Fruit fly (Drosophila melanogaster) whole organism, prepupa: Measurements from ENCODE around the gene Tlk.

ENCODE experiments used
- Blimp-1 ChIP-seq: fragments of 200-800 bp; sonication (Bioruptor generic); optimal IDR thresholded peaks from 3 replicates; lab custom pipeline; 2017; ENCODE audit warnings: missing biosample characterization, missing genetic modification characterization, mild to moderate bottlenecking, moderate library complexity, missing genetic modification reagents
- CG10669 ChIP-seq: fragments of 200-800 bp; sonication (Bioruptor generic); optimal IDR thresholded peaks from 3 replicates; lab custom pipeline; 2018; ENCODE audit warnings: missing biosample characterization, mild to moderate bottlenecking, missing genetic modification characterization, moderate library complexity
- CG11762 ChIP-seq: fragments of 200-800 bp; sonication (Bioruptor generic); optimal IDR thresholded peaks from 3 replicates; lab custom pipeline; 2016; ENCODE audit warnings: missing biosample characterization, missing genetic modification characterization; ENCODE audit not compliant: insufficient read depth
- CG34406 ChIP-seq: fragments of 200-800 bp; sonication (Bioruptor generic); optimal IDR thresholded peaks from 3 replicates; lab custom pipeline; 2016; ENCODE audit warnings: missing biosample characterization, missing genetic modification characterization
- CG6276 ChIP-seq: fragments of 200-800 bp; sonication (Bioruptor generic); optimal IDR thresholded peaks from 2 replicates; lab custom pipeline; 2017; ENCODE audit warnings: missing biosample characterization, mild to moderate bottlenecking, missing genetic modification characterization
- Eip75B ChIP-seq: fragments of 200-800 bp; sonication (Bioruptor generic); optimal IDR thresholded peaks from 3 replicates; lab custom pipeline; 2016; ENCODE audit warnings: missing biosample characterization, missing genetic modification characterization
- Gug ChIP-seq: fragments of 200-800 bp; sonication (Bioruptor generic); IDR thresholded peaks from 2 replicates; pipeline ENCODE4 v1.3.6; 2022; ENCODE audit warnings: missing biosample characterization, missing genetic modification characterization
- acj6 ChIP-seq: fragments of 200-800 bp; sonication (Bioruptor generic); optimal IDR thresholded peaks from 3 replicates; lab custom pipeline; 2016; ENCODE audit warnings: missing biosample characterization, missing genetic modification characterization
- cyc ChIP-seq: fragments of 200-800 bp; sonication (Bioruptor generic); optimal IDR thresholded peaks from 3 replicates; lab custom pipeline; 2016; ENCODE audit warnings: missing biosample characterization, missing genetic modification characterization
- fd85E ChIP-seq: fragments of 200-800 bp; sonication (Bioruptor generic); optimal IDR thresholded peaks from 3 replicates; lab custom pipeline; 2016; ENCODE audit warnings: missing biosample characterization, missing genetic modification characterization
- fkh ChIP-seq: fragments of 200-800 bp; sonication (Bioruptor generic); optimal IDR thresholded peaks from 3 replicates; lab custom pipeline; 2017; ENCODE audit warnings: missing biosample characterization, mild to moderate bottlenecking, missing genetic modification characterization, moderate library complexity
- vri ChIP-seq: fragments of 200-800 bp; sonication (Bioruptor generic); optimal IDR thresholded peaks from 3 replicates; lab custom pipeline; 2016; ENCODE audit warnings: missing biosample characterization, mild to moderate bottlenecking, missing genetic modification characterization

DNA sequence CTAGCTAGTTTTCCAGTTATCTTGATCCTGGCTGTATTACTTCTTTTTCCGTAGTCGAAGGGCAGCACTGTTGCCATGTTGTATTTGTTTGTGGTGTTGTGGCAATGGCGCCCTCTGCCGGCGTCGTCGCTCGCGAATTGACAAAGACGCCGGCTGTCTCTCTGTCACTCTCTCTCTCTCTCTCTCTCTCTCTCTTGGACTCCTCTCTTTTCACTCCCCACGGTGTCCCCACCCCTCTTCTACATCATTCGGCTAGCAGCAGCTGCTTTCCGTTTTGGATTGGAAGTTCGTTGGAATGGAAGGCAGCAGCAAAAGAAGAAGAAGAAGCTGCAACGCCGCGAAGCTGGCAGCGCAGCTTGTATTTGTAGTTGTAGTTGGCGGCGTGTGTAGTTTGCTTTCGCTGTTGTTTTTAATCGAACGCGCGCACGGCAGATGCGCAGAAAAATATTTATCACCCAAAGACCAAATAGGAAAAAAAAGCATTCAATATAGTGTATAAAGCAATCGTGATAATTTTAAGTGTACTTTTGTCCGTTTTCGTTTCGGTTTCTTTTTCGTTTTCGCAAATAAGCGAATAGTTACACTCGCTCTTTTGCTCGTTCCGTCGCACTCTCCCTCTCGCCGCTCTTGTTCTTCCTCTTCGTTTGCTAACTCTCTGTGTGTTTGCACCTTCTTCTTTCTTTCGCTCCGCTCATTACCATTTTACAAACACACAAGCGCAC is 60.0 kb downstream of the Tlk start:
- TF ChIP-seq fkh (GFP tag; lab: Kevin White, UChicago) (peak; percentile 35), Eip75B (GFP tag; lab: Kevin White, UChicago) (peak; percentile 16), Blimp-1 (GFP tag; lab: Kevin White, UChicago) (no peak), vri (GFP tag; lab: Kevin White, UChicago) (peak; percentile 21), CG6276 (GFP tag; lab: Kevin White, UChicago) (peak; percentile 62), Gug (peak; percentile 24; the same call in 1 of the 2 replicates), acj6 (GFP tag; lab: Kevin White, UChicago) (no peak), cyc (no peak), CG34406 (peak; percentile 3), CG10669 (no peak), CG11762 (GFP tag; lab: Kevin White, UChicago) (peak; percentile 7), fd85E (no peak)
